Worm (Caenorhabditis elegans): Measurements from ENCODE around the gene hdl-1.

- no peak for TF ChIP-seq ceh-40 (GFP tag; IDR thresholded peaks at IDR 0.05)
- no peak for TF ChIP-seq unc-62 (GFP tag; optimal IDR thresholded peaks at IDR 0.05)
- TF ChIP-seq tbp1 (GFP tag; optimal IDR thresholded peaks at IDR 0.05): no peak
- TF ChIP-seq F22D6.2 (tag; optimal IDR thresholded peaks at IDR 0.05): no peak
- no peak for TF ChIP-seq nhr-80 (tag; optimal IDR thresholded peaks at IDR 0.05)
- TF ChIP-seq attf-3 (GFP tag; conservative IDR thresholded peaks at IDR 0.05): no peak
- no peak for TF ChIP-seq F57C9.4 (tag; optimal IDR thresholded peaks at IDR 0.05)
- TF ChIP-seq chd-7 (tag; optimal IDR thresholded peaks at IDR 0.05): no peak
- TF ChIP-seq nfya-1 (tag; optimal IDR thresholded peaks at IDR 0.05; ENCODE audit: borderline replicate concordance, insufficient read depth): no peak
- TF ChIP-seq nhr-120 (GFP tag; IDR thresholded peaks at IDR 0.05): no peak
These were observed 19.0 kb downstream of the hdl-1 start, which contains the start of gene nhx-9 for ce11 chrIV:11930572-11930971.

Data from whole organism, young adult.